Worm (Caenorhabditis elegans) whole organism, L3 larva: Measurements from ENCODE around the gene srg-60.

Experiments
- ama-1 ChIP-seq: fragments of 150-350 bp; optimal IDR thresholded peaks from 2 replicates; lab custom pipeline; 2018
- egl-5 ChIP-seq: fragments of 150-350 bp; optimal IDR thresholded peaks from 2 replicates; lab custom pipeline; 2017; ENCODE audit warnings: missing biosample characterization, missing genetic modification reagents, missing genetic modification characterization, inconsistent platforms
- fkh-10 ChIP-seq: sonication (generic microtip); optimal IDR thresholded peaks from 2 replicates; lab custom pipeline; 2017; ENCODE audit warnings: missing biosample characterization, missing genetic modification reagents, missing genetic modification characterization
- fos-1 ChIP-seq: fragments of 150-350 bp; optimal IDR thresholded peaks from 2 replicates; lab custom pipeline; 2014; ENCODE audit warnings: missing biosample characterization, missing genetic modification characterization
- lin-39 ChIP-seq: fragments of 150-350 bp; optimal IDR thresholded peaks from 2 replicates; lab custom pipeline; 2018; ENCODE audit warnings: missing biosample characterization, missing genetic modification reagents, missing genetic modification characterization
- mdl-1 ChIP-seq: fragments of 150-350 bp; optimal IDR thresholded peaks from 2 replicates; lab custom pipeline; 2014; ENCODE audit warnings: missing biosample characterization, missing genetic modification characterization
- nhr-11 ChIP-seq: fragments of 150-350 bp; optimal IDR thresholded peaks from 2 replicates; lab custom pipeline; 2014; ENCODE audit warnings: missing biosample characterization, missing genetic modification characterization
- nhr-28 ChIP-seq: fragments of 150-350 bp; optimal IDR thresholded peaks from 2 replicates; lab custom pipeline; 2014; ENCODE audit warnings: missing biosample characterization, missing genetic modification characterization
- nhr-76 ChIP-seq: fragments of 150-350 bp; sonication (generic microtip); optimal IDR thresholded peaks from 5 replicates; lab custom pipeline; 2014; ENCODE audit warnings: missing biosample characterization, missing genetic modification characterization
- nhr-77 ChIP-seq: fragments of 150-350 bp; optimal IDR thresholded peaks from 2 replicates; lab custom pipeline; 2014; ENCODE audit warnings: missing biosample characterization, missing genetic modification characterization
- pha-4 ChIP-seq: fragments of 150-350 bp; optimal IDR thresholded peaks from 2 replicates; lab custom pipeline; 2014; ENCODE audit warnings: missing biosample characterization, missing genetic modification reagents, missing genetic modification characterization
- pqm-1 ChIP-seq: fragments of 150-350 bp; optimal IDR thresholded peaks from 2 replicates; lab custom pipeline; 2017; ENCODE audit warnings: missing biosample characterization, missing genetic modification characterization, inconsistent platforms
- unc-39 ChIP-seq: sonication (generic microtip); optimal IDR thresholded peaks from 4 replicates; lab custom pipeline; 2017; ENCODE audit warnings: missing biosample characterization, missing genetic modification characterization
- unc-62 ChIP-seq: fragments of 150-350 bp; sonication (generic microtip); optimal IDR thresholded peaks from 4 replicates; lab custom pipeline; 2014; ENCODE audit warnings: missing biosample characterization, missing genetic modification reagents, missing genetic modification characterization

DNA sequence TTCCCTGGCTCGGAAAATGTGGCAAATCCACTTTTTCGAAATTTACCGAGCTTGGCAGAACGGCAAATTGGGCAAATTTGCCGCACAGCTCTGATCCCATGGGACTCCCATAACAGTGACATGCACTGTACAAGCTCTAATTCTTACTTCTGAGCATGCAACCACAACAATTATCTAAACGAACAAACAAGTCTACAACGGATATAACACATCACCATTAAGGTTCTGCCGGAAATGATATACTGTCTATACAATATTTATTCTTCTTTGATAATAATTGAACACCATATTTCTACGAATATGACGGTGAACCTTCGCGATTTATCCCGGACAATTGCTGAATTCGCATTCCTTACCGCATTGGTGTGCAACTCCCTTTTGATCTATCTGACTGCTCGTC lies 5.8 kb upstream of the srg-60 start, which contains the start of gene str-33:
- TF ChIP-seq fkh-10 (GFP tag; lab: Kevin White, UChicago) (no peak), nhr-76 (tag; lab: Kevin White, UChicago) (no peak), fos-1 (tag; lab: Kevin White, UChicago) (no peak), pha-4 (no peak), mdl-1 (no peak), pqm-1 (tag; lab: Kevin White, UChicago) (no peak), unc-39 (tag; lab: Kevin White, UChicago) (no peak), nhr-77 (tag; lab: Kevin White, UChicago) (no peak), egl-5 (tag; lab: Kevin White, UChicago) (no peak), ama-1 (no peak), lin-39 (no peak), nhr-28 (no peak), nhr-11 (tag; lab: Kevin White, UChicago) (no peak), unc-62 (GFP tag; lab: Kevin White, UChicago) (no peak)
